Fruit fly (Drosophila melanogaster) whole organism, embryonic: ENCODE data around the gene CG18557.

Source experiments
- Ada2b ChIP-seq: fragments of 200-800 bp; sonication (Bioruptor generic); IDR thresholded peaks from 2 replicates; pipeline ENCODE4 v1.3.6; 2022; ENCODE audit warnings: missing biosample characterization, missing genetic modification characterization
- Adf1 ChIP-seq: fragments of 200-800 bp; sonication (Bioruptor generic); IDR thresholded peaks from 2 replicates; pipeline ENCODE4 v1.3.6; 2022; ENCODE audit warnings: missing biosample characterization, missing genetic modification characterization
- Atf3 ChIP-seq: fragments of 200-800 bp; sonication (Bioruptor generic); optimal IDR thresholded peaks from 3 replicates; lab custom pipeline; 2016; ENCODE audit warnings: missing biosample characterization, missing genetic modification characterization
- CG10209 ChIP-seq: fragments of 200-800 bp; sonication (Bioruptor generic); optimal IDR thresholded peaks from 3 replicates; lab custom pipeline; 2017; ENCODE audit warnings: missing biosample characterization, mild to moderate bottlenecking, missing genetic modification characterization, missing genetic modification reagents
- CG10654 ChIP-seq: fragments of 200-800 bp; sonication (Bioruptor generic); optimal IDR thresholded peaks from 2 replicates; lab custom pipeline; 2016; ENCODE audit warnings: missing biosample characterization, missing genetic modification characterization
- CG11456 ChIP-seq: fragments of 200-800 bp; sonication (Bioruptor generic); IDR thresholded peaks from 3 replicates; pipeline ENCODE4 v1.3.6; 2022; ENCODE audit warnings: missing biosample characterization, missing genetic modification characterization
- CG12769 ChIP-seq: fragments of 200-800 bp; sonication (Bioruptor generic); optimal IDR thresholded peaks from 2 replicates; lab custom pipeline; 2019; ENCODE audit warnings: missing biosample characterization, mild to moderate bottlenecking, missing genetic modification characterization, moderate library complexity
- CG13123 ChIP-seq: fragments of 200-800 bp; sonication (Bioruptor generic); optimal IDR thresholded peaks from 2 replicates; lab custom pipeline; 2016; ENCODE audit warnings: missing biosample characterization, missing genetic modification characterization
- CG1603 ChIP-seq: fragments of 200-800 bp; sonication (Bioruptor generic); optimal IDR thresholded peaks from 2 replicates; lab custom pipeline; 2019; ENCODE audit warnings: missing biosample characterization, mild to moderate bottlenecking, missing genetic modification characterization, moderate library complexity
- CG1647 ChIP-seq: fragments of 200-800 bp; sonication (Bioruptor generic); optimal IDR thresholded peaks from 3 replicates; lab custom pipeline; 2016; ENCODE audit warnings: missing biosample characterization, missing genetic modification characterization
- CG17568 ChIP-seq: fragments of 200-800 bp; sonication (Bioruptor generic); optimal IDR thresholded peaks from 2 replicates; lab custom pipeline; 2018; ENCODE audit warnings: missing biosample characterization, mild to moderate bottlenecking, missing genetic modification characterization, moderate library complexity
- CG18599 ChIP-seq: fragments of 200-800 bp; sonication (Bioruptor generic); optimal IDR thresholded peaks from 3 replicates; lab custom pipeline; 2017; ENCODE audit warnings: missing biosample characterization, missing genetic modification characterization, mild to moderate bottlenecking, moderate library complexity, missing genetic modification reagents
- CG2202 ChIP-seq: fragments of 200-800 bp; sonication (Bioruptor generic); optimal IDR thresholded peaks from 2 replicates; lab custom pipeline; 2018; ENCODE audit warnings: missing biosample characterization, mild to moderate bottlenecking, missing genetic modification characterization
- CG30020 ChIP-seq: fragments of 200-800 bp; optimal IDR thresholded peaks from 2 replicates; lab custom pipeline; 2019; ENCODE audit warnings: missing biosample characterization, mild to moderate bottlenecking, missing genetic modification characterization, moderate library complexity
- CG32772 ChIP-seq: fragments of 200-800 bp; sonication (Bioruptor generic); IDR thresholded peaks from 2 replicates; pipeline ENCODE4 v1.3.6; 2022; ENCODE audit warnings: missing biosample characterization, missing genetic modification characterization
- CG6813 ChIP-seq: fragments of 200-800 bp; sonication (Bioruptor generic); optimal IDR thresholded peaks from 2 replicates; lab custom pipeline; 2017; ENCODE audit warnings: missing biosample characterization, missing genetic modification characterization, mild to moderate bottlenecking, moderate library complexity, missing genetic modification reagents
- CG7271 ChIP-seq: fragments of 200-800 bp; sonication (Bioruptor generic); optimal IDR thresholded peaks from 2 replicates; lab custom pipeline; 2018; ENCODE audit warnings: missing biosample characterization, mild to moderate bottlenecking, missing genetic modification characterization, moderate library complexity
- CG9609 ChIP-seq: fragments of 200-800 bp; sonication (Bioruptor generic); optimal IDR thresholded peaks from 3 replicates; lab custom pipeline; 2016; ENCODE audit warnings: missing biosample characterization, missing genetic modification characterization
- D19B ChIP-seq: fragments of 200-800 bp; sonication (Bioruptor generic); optimal IDR thresholded peaks from 2 replicates; lab custom pipeline; 2017; ENCODE audit warnings: missing biosample characterization, mild to moderate bottlenecking, missing genetic modification characterization
- Dbx ChIP-seq: fragments of 200-800 bp; sonication (Bioruptor generic); IDR thresholded peaks from 3 replicates; pipeline ENCODE4 v1.3.6; 2022; ENCODE audit warnings: missing biosample characterization, missing genetic modification characterization
- Gug ChIP-seq: fragments of 200-800 bp; sonication (Bioruptor generic); IDR thresholded peaks from 4 replicates; pipeline ENCODE4 v1.3.6; 2022; ENCODE audit warnings: missing biosample characterization, missing genetic modification characterization
- HHEX ChIP-seq: fragments of 200-800 bp; sonication (Bioruptor generic); optimal IDR thresholded peaks from 3 replicates; lab custom pipeline; 2017; ENCODE audit warnings: missing biosample characterization, mild to moderate bottlenecking, missing genetic modification characterization, missing genetic modification reagents
- HLH3B ChIP-seq: fragments of 200-800 bp; sonication (Bioruptor generic); IDR thresholded peaks from 2 replicates; pipeline ENCODE4 v1.3.6; 2022; ENCODE audit warnings: missing biosample characterization, missing genetic modification characterization
- HLHmδ ChIP-seq: fragments of 200-800 bp; sonication (Bioruptor generic); optimal IDR thresholded peaks from 2 replicates; lab custom pipeline; 2018; ENCODE audit warnings: missing biosample characterization, mild to moderate bottlenecking, missing genetic modification characterization, moderate library complexity
- HmgD ChIP-seq: fragments of 200-800 bp; sonication (Bioruptor generic); optimal IDR thresholded peaks from 3 replicates; lab custom pipeline; 2016; ENCODE audit warnings: missing biosample characterization, missing genetic modification characterization
- Hr78 ChIP-seq, 2 experiments: fragments of 200-800 bp in 1 of 2; fragments of >200 bp in 1 of 2; sonication (Bioruptor generic) in 1 of 2; optimal IDR thresholded peaks; 2 replicates each; lab custom pipeline; 2017 to 2019; ENCODE audit warnings: missing biosample characterization in 2 of 2, missing genetic modification characterization in 2 of 2, mild to moderate bottlenecking in 1 of 2, moderate library complexity in 1 of 2
- MBD-R2 ChIP-seq: fragments of 200-800 bp; sonication (Bioruptor generic); IDR thresholded peaks from 2 replicates; pipeline ENCODE4 v1.3.6; 2022; ENCODE audit warnings: missing biosample characterization, missing genetic modification characterization
- NC2α ChIP-seq: fragments of 200-800 bp; sonication (Bioruptor generic); optimal IDR thresholded peaks from 2 replicates; lab custom pipeline; 2016; ENCODE audit warnings: missing biosample characterization, missing genetic modification characterization
- Optix ChIP-seq: fragments of 200-800 bp; sonication (Bioruptor generic); IDR thresholded peaks from 3 replicates; pipeline ENCODE4 v1.3.6; 2022; ENCODE audit warnings: missing biosample characterization, missing genetic modification characterization
- Pdp1 ChIP-seq, 2 experiments: fragments of 200-800 bp; sonication (Bioruptor generic); optimal IDR thresholded peaks; 3 replicates each; lab custom pipeline; 2016; ENCODE audit warnings: missing biosample characterization in 2 of 2, missing genetic modification characterization in 2 of 2, mild to moderate bottlenecking in 1 of 2, moderate library complexity in 1 of 2
- Side ChIP-seq: fragments of 200-800 bp; sonication (Bioruptor generic); optimal IDR thresholded peaks from 2 replicates; lab custom pipeline; 2016; ENCODE audit warnings: missing biosample characterization, missing genetic modification characterization
- Vsx1 ChIP-seq: fragments of 200-800 bp; sonication (Bioruptor generic); optimal IDR thresholded peaks from 2 replicates; lab custom pipeline; 2017; ENCODE audit warnings: missing biosample characterization, mild to moderate bottlenecking, missing genetic modification characterization, missing genetic modification reagents
- ara ChIP-seq: fragments of 200-800 bp; sonication (Bioruptor generic); IDR thresholded peaks from 2 replicates; pipeline ENCODE4 v1.3.6; 2022; ENCODE audit warnings: missing biosample characterization, missing genetic modification characterization
- btn ChIP-seq: fragments of 200-800 bp; sonication (Bioruptor generic); optimal IDR thresholded peaks from 2 replicates; lab custom pipeline; 2016; ENCODE audit warnings: missing biosample characterization, missing genetic modification characterization
- cato ChIP-seq: fragments of 200-800 bp; sonication (Bioruptor generic); optimal IDR thresholded peaks from 2 replicates; lab custom pipeline; 2016; ENCODE audit warnings: missing biosample characterization, missing genetic modification characterization, borderline replicate concordance
- ci ChIP-seq: fragments of 200-800 bp; sonication (Bioruptor generic); IDR thresholded peaks from 3 replicates; pipeline ENCODE4 v1.3.6; 2022; ENCODE audit warnings: missing biosample characterization, missing genetic modification characterization
- cwo ChIP-seq: fragments of 200-800 bp; sonication (Bioruptor generic); optimal IDR thresholded peaks from 3 replicates; lab custom pipeline; 2017; ENCODE audit warnings: missing biosample characterization, missing genetic modification characterization, mild to moderate bottlenecking, moderate library complexity, missing genetic modification reagents
- en ChIP-seq: fragments of 200-800 bp; sonication (Bioruptor generic); optimal IDR thresholded peaks from 2 replicates; lab custom pipeline; 2016; ENCODE audit warnings: missing biosample characterization, missing genetic modification characterization
- fru ChIP-seq: fragments of >200 bp; optimal IDR thresholded peaks from 2 replicates; lab custom pipeline; 2017
- fu2 ChIP-seq: fragments of 200-800 bp; sonication (Bioruptor generic); optimal IDR thresholded peaks from 2 replicates; lab custom pipeline; 2016; ENCODE audit warnings: missing biosample characterization, missing genetic modification characterization
- h ChIP-seq: fragments of >200 bp; optimal IDR thresholded peaks from 2 replicates; lab custom pipeline; 2017
- lmd ChIP-seq: fragments of 200-800 bp; sonication (Bioruptor generic); IDR thresholded peaks from 2 replicates; pipeline ENCODE4 v1.3.6; 2022; ENCODE audit warnings: missing biosample characterization, missing genetic modification characterization
- pzg ChIP-seq: fragments of 200-800 bp; sonication (Bioruptor generic); optimal IDR thresholded peaks from 3 replicates; lab custom pipeline; 2018; ENCODE audit warnings: missing biosample characterization, mild to moderate bottlenecking, missing genetic modification characterization, moderate library complexity
- repo ChIP-seq: fragments of 200-800 bp; sonication (Bioruptor generic); optimal IDR thresholded peaks from 2 replicates; lab custom pipeline; 2016; ENCODE audit warnings: missing biosample characterization, missing genetic modification characterization
- schlank ChIP-seq: fragments of 200-800 bp; sonication (Bioruptor generic); optimal IDR thresholded peaks from 2 replicates; lab custom pipeline; 2018; ENCODE audit warnings: missing biosample characterization, mild to moderate bottlenecking, missing genetic modification characterization
- sd ChIP-seq: fragments of 200-800 bp; sonication (Bioruptor generic); optimal IDR thresholded peaks from 3 replicates; lab custom pipeline; 2018; ENCODE audit warnings: missing biosample characterization, mild to moderate bottlenecking, missing genetic modification characterization, moderate library complexity
- slou ChIP-seq: fragments of 200-800 bp; sonication (Bioruptor generic); optimal IDR thresholded peaks from 3 replicates; lab custom pipeline; 2016; ENCODE audit warnings: missing biosample characterization, missing genetic modification characterization
- tgo ChIP-seq: fragments of 200-800 bp; sonication (Bioruptor generic); IDR thresholded peaks from 3 replicates; pipeline ENCODE4 v1.3.6; 2022; ENCODE audit warnings: missing biosample characterization, missing genetic modification characterization
- wdn ChIP-seq: fragments of 200-800 bp; sonication (Bioruptor generic); IDR thresholded peaks from 2 replicates; pipeline ENCODE4 v1.3.6; 2022; ENCODE audit warnings: missing biosample characterization, missing genetic modification characterization

The CG18557 gene

dm6 chr2L:2855773-2856615 is 10.5 kb upstream of the CG18557 start, which contains the start of the genes CG3104 and RpS21 (continued):
- TF ChIP-seq Ada2b (GFP tag; lab: Robert Waterston, UW) (peak; percentile 69), schlank (peak; percentile 83), cato (GFP tag; lab: Kevin White, UChicago) (no peak), CG1603 (tag; lab: Kevin White, UChicago) (peak; percentile 75), CG2202 (tag; lab: Kevin White, UChicago) (peak; percentile 46), sd (tag; lab: Kevin White, UChicago) (peak; percentile 55), ara (GFP tag; lab: Robert Waterston, UW) (peak; percentile 78), repo (peak; percentile 80), Atf3 (GFP tag; lab: Kevin White, UChicago) (peak; percentile 76), Hr78 (GFP tag; optimal IDR thresholded peaks at IDR 0.05; lab: Kevin White, UChicago) (no peak), CG10654 (GFP tag; lab: Kevin White, UChicago) (peak; percentile 88), MBD-R2 (GFP tag; lab: Robert Waterston, UW) (peak; percentile 53), ci (GFP tag; lab: Robert Waterston, UW) (peak; percentile 96), HLHmδ (GFP tag; lab: Kevin White, UChicago) (peak; percentile 97), slou (GFP tag; lab: Kevin White, UChicago) (peak; percentile 82), lmd (GFP tag; lab: Robert Waterston, UW) (peak; percentile 82), Optix (GFP tag; lab: Robert Waterston, UW) (peak; percentile 82), wdn (GFP tag; lab: Robert Waterston, UW) (peak; percentile 78), CG1647 (peak; percentile 82), Side (GFP tag; lab: Kevin White, UChicago) (peak; percentile 81), HmgD (GFP tag; lab: Kevin White, UChicago) (peak; percentile 61), HLH3B (GFP tag; lab: Robert Waterston, UW) (peak; percentile 80), tgo (GFP tag; lab: Robert Waterston, UW) (peak; percentile 80), CG6813 (peak; percentile 67), CG17568 (peak; percentile 75), Gug (peak; percentile 88), CG18599 (GFP tag; lab: Kevin White, UChicago) (peak; percentile 88), en (GFP tag; lab: Kevin White, UChicago) (peak; percentile 29), HHEX (peak; percentile 93), CG7271 (peak; percentile 47), cwo (GFP tag; lab: Kevin White, UChicago) (peak; percentile 63), btn (GFP tag; lab: Kevin White, UChicago) (peak; percentile 28), pzg (peak; percentile 90), Pdp1 (GFP tag; optimal IDR thresholded peaks at IDR 0.05; lab: Kevin White, UChicago) (peak; percentile 70 to 71), CG13123 (peak; percentile 100), D19B (GFP tag; lab: Kevin White, UChicago) (peak; percentile 56), CG11456 (peak; percentile 98), NC2α (GFP tag; lab: Kevin White, UChicago) (peak; percentile 64), Dbx (GFP tag; lab: Robert Waterston, UW) (peak; percentile 95), CG12769 (tag; lab: Kevin White, UChicago) (peak; percentile 38), CG10209 (GFP tag; lab: Kevin White, UChicago) (peak; percentile 87), fru (lab: Kevin White, UChicago) (no peak), CG30020 (tag; lab: Kevin White, UChicago) (peak; percentile 60), Adf1 (GFP tag; lab: Robert Waterston, UW) (peak; percentile 60; the same call in 1 of the 2 replicates), CG32772 (GFP tag; lab: Robert Waterston, UW) (peak; percentile 88), h (lab: Kevin White, UChicago) (no peak), fu2 (GFP tag; lab: Kevin White, UChicago) (peak; percentile 82), CG9609 (GFP tag; lab: Kevin White, UChicago) (peak; percentile 73), Vsx1 (GFP tag; lab: Kevin White, UChicago) (peak; percentile 74)
